Worm (Caenorhabditis elegans): ENCODE measurements around the gene B0310.2.

B0310.2 gene

DNA sequence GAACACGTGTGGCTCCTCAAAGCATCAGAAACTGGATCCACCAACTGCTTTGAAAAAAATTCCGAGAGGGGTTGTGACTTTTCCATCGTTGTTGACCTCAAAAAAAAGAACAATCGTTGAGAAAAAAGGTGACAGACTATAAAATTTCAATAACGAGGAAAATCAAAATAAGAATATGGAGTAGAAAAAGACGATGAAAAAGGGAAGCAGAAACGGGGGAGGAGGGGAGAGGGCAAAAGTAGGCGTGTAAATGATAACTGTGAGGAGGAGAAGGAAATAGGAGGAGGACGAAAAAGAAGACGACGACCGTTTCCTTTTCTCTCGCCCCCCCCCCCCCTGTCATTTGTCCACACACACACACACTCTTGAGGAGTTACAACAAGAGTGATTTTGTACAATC lies at the start of gene B0310.2:
Gene B0310.2 (minus strand): TSS at position 101 of the 400 bp plus-strand sequence.
- TF ChIP-seq blmp-1 (tag; optimal IDR thresholded peaks at IDR 0.05) (peak; percentile 10), elt-3 (tag; optimal IDR thresholded peaks at IDR 0.05) (peak in 1 of 6 experiments; percentile 28), ztf-4 (tag; optimal IDR thresholded peaks at IDR 0.05) (no peak), nhr-85 (tag) (peak; percentile 48)

DNA sequence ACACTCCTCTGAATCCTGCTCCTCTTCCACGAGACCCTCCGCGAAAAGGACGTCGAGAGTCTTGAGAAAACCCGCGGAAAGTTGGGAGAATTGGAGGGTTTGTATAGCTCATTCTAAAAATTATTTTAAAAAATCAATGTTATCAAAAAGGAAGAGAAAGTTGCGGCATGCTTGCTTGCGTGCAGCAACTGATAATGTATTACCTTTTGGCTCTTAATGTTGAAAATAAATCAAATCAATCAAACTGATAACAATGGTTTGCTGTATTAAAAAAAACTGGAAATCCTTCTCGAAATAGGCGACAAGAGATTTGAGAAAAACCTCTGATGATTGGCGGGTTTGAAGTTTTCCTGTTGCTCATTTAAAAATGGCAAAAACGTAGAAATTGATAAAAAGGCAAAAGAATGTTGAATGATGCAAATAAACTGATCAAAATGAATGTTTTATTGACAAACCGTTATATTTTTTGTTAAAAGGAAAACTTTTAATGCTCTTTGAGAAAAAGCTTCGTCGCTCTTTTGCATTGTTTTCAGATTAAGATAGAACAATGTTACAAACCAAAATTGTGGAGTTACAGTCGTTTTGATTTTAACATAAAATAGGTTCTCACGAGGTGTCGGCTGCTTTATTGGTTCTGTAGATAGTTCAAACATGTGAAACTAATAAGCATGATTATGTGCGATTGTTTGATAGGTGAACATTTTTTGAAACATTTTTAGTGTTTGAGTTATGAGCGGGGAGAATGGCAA lies 48.5 kb upstream of the B0310.2 start:
- no peak for TF ChIP-seq Y116A8C.19 (tag; optimal IDR thresholded peaks at IDR 0.05; ENCODE audit: borderline replicate concordance)
- TF ChIP-seq nhr-71 (tag; optimal IDR thresholded peaks at IDR 0.05): no peak
- peak; percentile 66 for TF ChIP-seq elt-2 (tag; optimal IDR thresholded peaks at IDR 0.05)
- no peak for TF ChIP-seq C16A3.4 (tag; optimal IDR thresholded peaks at IDR 0.05)
- no peak for TF ChIP-seq nhr-85 (tag)
- no peak for TF ChIP-seq aha-1 (tag; optimal IDR thresholded peaks at IDR 0.05)
- TF ChIP-seq hlh-17 (GFP tag; optimal IDR thresholded peaks at IDR 0.05; ENCODE audit: borderline replicate concordance): no peak

DNA sequence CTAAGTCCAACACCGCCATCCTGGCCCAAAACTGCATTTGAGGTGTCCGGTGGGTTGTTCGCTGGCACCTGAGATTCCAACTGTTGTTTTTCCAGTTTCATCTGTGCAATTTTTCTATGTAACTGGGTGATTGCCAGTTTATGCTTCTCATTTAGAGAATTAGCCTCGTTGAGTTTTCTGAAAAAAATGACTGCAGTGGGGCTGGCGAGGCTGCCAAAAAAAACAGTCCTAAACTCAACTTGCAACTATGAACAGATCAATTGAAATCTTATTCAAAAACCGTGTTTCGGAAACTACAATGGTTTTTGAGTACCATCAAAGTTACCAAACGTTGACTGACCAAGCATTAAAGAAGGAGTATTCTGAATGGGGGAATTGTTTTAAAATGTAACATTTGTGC lies 47.1 kb upstream of the B0310.2 start, which contains the start of gene F57C12.6:
Gene F57C12.6 (minus strand): TSS at position 101 of the 400 bp plus-strand sequence.
- TF ChIP-seq sup-37 (GFP tag; optimal IDR thresholded peaks at IDR 0.05) (no peak), pax-3 (tag; optimal IDR thresholded peaks at IDR 0.05) (no peak), aly-2 (tag; optimal IDR thresholded peaks at IDR 0.05) (no peak), lin-15B (tag; optimal IDR thresholded peaks at IDR 0.05) (no peak), C16A3.4 (tag; optimal IDR thresholded peaks at IDR 0.05) (no peak), elt-2 (tag; optimal IDR thresholded peaks at IDR 0.05) (no peak)

DNA sequence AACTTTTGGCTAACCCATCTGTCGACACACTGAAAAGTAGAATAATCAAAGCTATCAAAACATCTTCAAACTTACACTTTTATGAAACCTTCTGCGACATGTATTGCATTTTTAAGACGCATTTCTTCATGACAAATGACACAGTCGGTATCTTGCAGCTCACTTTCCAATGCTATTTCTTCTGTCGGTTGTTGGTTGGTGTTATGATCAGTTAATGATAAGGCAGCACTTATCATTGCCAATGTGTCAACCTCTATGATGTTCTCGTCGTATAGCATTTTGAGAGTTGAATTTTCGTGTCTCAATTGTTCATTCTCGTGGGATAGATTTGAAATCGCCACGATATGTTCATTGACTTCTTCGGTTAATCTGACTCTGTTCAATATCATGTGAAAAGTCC lies 46.7 kb upstream of the B0310.2 start:
- no peak for TF ChIP-seq jun-1 (tag; optimal IDR thresholded peaks at IDR 0.05)
- no peak for TF ChIP-seq C34B4.2 (tag; optimal IDR thresholded peaks at IDR 0.05)
- TF ChIP-seq mab-9 (GFP tag; IDR thresholded peaks at IDR 0.05): no peak
- peak in 1 of 2 experiments; percentile 19 for TF ChIP-seq lin-35 (GFP tag; optimal IDR thresholded peaks at IDR 0.05)
- no peak for TF ChIP-seq mep-1 (tag; optimal IDR thresholded peaks at IDR 0.05)

DNA sequence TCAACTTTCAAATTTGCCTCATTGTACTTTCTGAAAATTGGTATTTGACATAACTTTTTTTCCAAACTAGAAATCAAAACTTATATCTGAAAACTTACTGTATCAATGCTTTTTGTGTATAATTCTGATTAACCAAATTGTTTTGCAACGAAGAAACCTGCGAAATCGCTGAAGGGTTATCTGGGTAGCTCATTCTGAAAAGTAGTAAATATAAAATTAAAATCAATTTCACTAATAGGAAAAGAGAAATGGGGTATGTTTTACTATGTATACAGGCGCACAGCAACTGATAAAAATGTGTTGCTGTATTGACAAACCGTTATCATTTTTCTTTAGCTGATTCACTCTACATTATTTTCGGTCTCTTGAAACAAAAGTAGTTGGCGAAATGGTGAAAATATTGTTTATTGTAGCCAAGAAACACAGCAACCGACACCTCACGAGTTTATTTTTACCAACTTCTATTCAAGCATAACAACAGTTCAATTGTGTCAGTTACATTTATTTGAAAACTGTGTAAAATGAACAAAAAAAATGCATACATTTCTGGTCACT lies 44.5 kb upstream of the B0310.2 start, which contains the start of gene F57C12.2:
Gene F57C12.2 (minus strand): TSS at position 218 of the 555 bp plus-strand sequence.
- TF ChIP-seq jun-1 (tag; optimal IDR thresholded peaks at IDR 0.05) (no peak), lin-14 (GFP tag; optimal IDR thresholded peaks at IDR 0.05) (no peak), nhr-47 (tag; optimal IDR thresholded peaks at IDR 0.05) (no peak), elt-2 (tag; optimal IDR thresholded peaks at IDR 0.05) (peak; percentile 49), lin-35 (GFP tag; optimal IDR thresholded peaks at IDR 0.05) (peak in 1 of 2 experiments; percentile 25), C16A3.4 (tag; optimal IDR thresholded peaks at IDR 0.05) (no peak), unc-98 (GFP tag; IDR thresholded peaks at IDR 0.05) (no peak), lsy-2 (tag; optimal IDR thresholded peaks at IDR 0.05) (no peak), ceh-63 (GFP tag; optimal IDR thresholded peaks at IDR 0.05) (no peak), tlp-1 (tag; optimal IDR thresholded peaks at IDR 0.05) (no peak), nhr-90 (tag; optimal IDR thresholded peaks at IDR 0.05; ENCODE audit: poor library complexity) (no peak), pqm-1 (tag; optimal IDR thresholded peaks at IDR 0.05) (no peak), zag-1 (tag; optimal IDR thresholded peaks at IDR 0.05) (no peak)

DNA sequence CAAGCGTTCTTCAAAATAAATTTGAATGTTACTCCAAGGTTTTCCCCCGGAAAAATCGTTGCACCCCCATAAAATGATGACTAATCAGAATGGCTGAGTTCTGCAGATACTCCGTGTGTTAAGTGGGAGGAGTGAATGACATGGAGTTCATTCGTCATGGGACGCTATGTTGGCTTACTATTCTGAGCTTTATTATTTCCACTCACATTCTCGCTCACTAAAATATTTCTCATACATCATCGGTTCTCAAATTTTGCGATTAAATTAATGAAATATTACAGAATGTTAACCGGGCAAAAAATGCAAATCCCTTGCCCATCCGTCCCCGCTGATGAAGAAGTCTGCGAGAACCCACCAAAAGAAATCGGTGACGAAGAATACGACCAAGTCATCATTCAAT lies 36.1 kb upstream of the B0310.2 start, which contains the start of gene F28C10.1:
Gene F28C10.1 (plus strand): TSS at position 301 of the 400 bp plus-strand sequence.
- TF ChIP-seq ceh-63 (GFP tag; optimal IDR thresholded peaks at IDR 0.05) (no peak), isw-1 (GFP tag; IDR thresholded peaks at IDR 0.05) (no peak), lin-39 (tag; optimal IDR thresholded peaks at IDR 0.05) (no peak), Y116A8C.19 (tag; optimal IDR thresholded peaks at IDR 0.05; ENCODE audit: borderline replicate concordance) (no peak), dpl-1 (GFP tag; optimal IDR thresholded peaks at IDR 0.05) (no peak), hpl-2 (GFP tag; optimal IDR thresholded peaks at IDR 0.05) (no peak), nhr-76 (tag; optimal IDR thresholded peaks at IDR 0.05) (no peak)

Measured in whole organism, L1 larva.